Fruit fly (Drosophila melanogaster): ENCODE results near the gene CG7443.

dm6 chr3R:8347835-8348234, 23.7 kb downstream of the CG7443 start:
- TF ChIP-seq Pif1B (GFP tag; optimal IDR thresholded peaks at IDR 0.05) = no peak
- no peak for TF ChIP-seq CG13204 (GFP tag; optimal IDR thresholded peaks at IDR 0.05)
- no peak for TF ChIP-seq CG8301 (tag; optimal IDR thresholded peaks at IDR 0.05)
- no peak for TF ChIP-seq fd96Ca (GFP tag; IDR thresholded peaks at IDR 0.05)
- TF ChIP-seq CG9948 (tag; optimal IDR thresholded peaks at IDR 0.05) = no peak

All from whole organism, pupa.